Fruit fly (Drosophila melanogaster): ENCODE data around the gene Tsp26A.

DNA sequence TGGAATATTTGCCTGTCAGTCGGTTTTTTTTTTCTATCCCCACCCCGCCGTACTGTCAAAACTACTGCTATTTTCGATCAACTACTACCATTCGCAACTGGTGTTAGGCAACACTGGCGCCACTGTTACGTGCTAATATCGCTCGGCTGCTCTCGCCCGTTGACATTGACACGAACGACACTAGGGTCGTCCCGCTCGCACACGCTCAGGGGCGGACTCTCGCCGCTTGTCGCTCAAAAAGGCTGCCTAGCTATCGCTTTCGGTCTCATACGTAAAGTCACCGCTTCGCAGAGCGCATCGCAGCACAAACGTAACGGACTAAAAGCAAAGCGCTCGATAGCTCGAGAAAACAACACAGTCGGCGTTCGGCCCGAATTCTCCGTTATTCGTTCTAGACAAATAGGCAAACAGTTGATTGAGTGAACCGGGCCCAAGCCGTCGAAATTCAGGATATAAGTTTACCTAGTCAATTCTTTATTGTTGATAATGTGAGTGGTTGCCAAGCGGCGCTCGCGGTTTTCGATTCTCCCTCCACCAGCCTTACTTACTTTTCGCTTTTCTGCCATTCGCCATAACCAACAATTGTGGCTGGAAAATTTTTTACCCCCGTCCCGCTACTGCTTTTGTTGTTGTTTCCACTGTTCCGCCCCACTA, 17.6 kb upstream of the Tsp26A start:
- no peak for TF ChIP-seq inv (GFP tag; IDR thresholded peaks at IDR 0.05; ENCODE audit: partially characterized antibody)
- TF ChIP-seq bcd (GFP tag; optimal IDR thresholded peaks at IDR 0.05), result no peak
